Worm (Caenorhabditis elegans) whole organism, L4 larva: ENCODE measurements around the gene W10D9.1.
A peak's percentile ranks its signal among the peaks of the same experiment; 100 is the strongest.
"Not testable (repeated sequence)": the region's sequence is repeated elsewhere in the genome, so short reads cannot be mapped to it uniquely, and the experiment has no call there.

Source experiments
- F37D6.2 ChIP-seq: sonication (generic microtip); optimal IDR thresholded peaks from 2 replicates; lab custom pipeline; 2016; ENCODE audit warnings: mild to moderate bottlenecking, missing genetic modification characterization, missing compliant biosample characterization
- F49E8.2 ChIP-seq: sonication (generic microtip); optimal IDR thresholded peaks from 2 replicates; lab custom pipeline; 2016; ENCODE audit warnings: missing compliant biosample characterization, mild to moderate bottlenecking, missing genetic modification characterization, borderline replicate concordance
- Y48G9A.11 ChIP-seq: fragments of 200-800 bp; sonication (Bioruptor generic); IDR thresholded peaks from 2 replicates; pipeline ENCODE4 v1.3.6; 2022; ENCODE audit warnings: missing genetic modification reagents, missing genetic modification characterization, missing compliant biosample characterization
- Y75B8A.6 ChIP-seq: fragments of 200-800 bp; sonication (Bioruptor generic); IDR thresholded peaks from 2 replicates; pipeline ENCODE4 v1.3.6; 2022; ENCODE audit warnings: missing genetic modification reagents, missing genetic modification characterization, missing compliant biosample characterization
- ZK546.5 ChIP-seq, 2 experiments: sonication (generic microtip); optimal IDR thresholded peaks; 2 replicates each; lab custom pipeline; 2017; ENCODE audit warnings: missing biosample characterization in 2 of 2, missing genetic modification characterization in 2 of 2
- attf-4 ChIP-seq: sonication (generic microtip); optimal IDR thresholded peaks from 3 replicates; lab custom pipeline; 2017; ENCODE audit warnings: missing biosample characterization, missing genetic modification characterization
- ceh-32 ChIP-seq: sonication (generic microtip); optimal IDR thresholded peaks from 2 replicates; lab custom pipeline; 2016; ENCODE audit warnings: mild to moderate bottlenecking, missing genetic modification characterization, missing compliant biosample characterization; ENCODE audit not compliant: poor library complexity
- ceh-82 ChIP-seq: sonication (generic microtip); optimal IDR thresholded peaks from 2 replicates; lab custom pipeline; 2017; ENCODE audit warnings: missing biosample characterization, missing genetic modification characterization
- ctbp-1 ChIP-seq: fragments of 200-800 bp; sonication (Bioruptor generic); IDR thresholded peaks from 2 replicates; pipeline ENCODE4 v1.3.6; 2022; ENCODE audit warnings: missing genetic modification reagents, missing genetic modification characterization, missing compliant biosample characterization
- daf-16 ChIP-seq, 3 experiments: sonication (generic microtip); optimal IDR thresholded peaks; 2 replicates each; lab custom pipeline; 2016 to 2017; ENCODE audit warnings: missing genetic modification characterization in 3 of 3, missing genetic modification reagents in 3 of 3, mild to moderate bottlenecking in 2 of 3, missing compliant biosample characterization in 2 of 3, missing biosample characterization in 1 of 3, moderate library complexity in 1 of 3
- daf-19 ChIP-seq: fragments of 200-800 bp; sonication (Bioruptor generic); conservative IDR thresholded peaks from 2 replicates; pipeline ENCODE4 v1.3.6; 2022; ENCODE audit warnings: missing genetic modification characterization, missing compliant biosample characterization
- dmd-6 ChIP-seq: fragments of 200-800 bp; sonication (Bioruptor generic); IDR thresholded peaks from 2 replicates; pipeline ENCODE4 v1.3.6; 2022; ENCODE audit warnings: missing genetic modification reagents, missing genetic modification characterization, missing compliant biosample characterization
- dmd-9 ChIP-seq: fragments of 200-800 bp; sonication (Bioruptor generic); IDR thresholded peaks from 2 replicates; pipeline ENCODE4 v1.3.6; 2022; ENCODE audit warnings: missing genetic modification reagents, missing genetic modification characterization, missing compliant biosample characterization
- dpl-1 ChIP-seq: fragments of 150-350 bp; optimal IDR thresholded peaks from 2 replicates; lab custom pipeline; 2014; ENCODE audit warnings: missing biosample characterization, missing genetic modification reagents, missing genetic modification characterization
- dve-1 ChIP-seq: sonication (generic microtip); optimal IDR thresholded peaks from 2 replicates; lab custom pipeline; 2017; ENCODE audit warnings: antibody characterized with exemption, mild to moderate bottlenecking, missing genetic modification characterization, missing compliant biosample characterization; ENCODE audit not compliant: insufficient read depth
- fkh-10 ChIP-seq: fragments of 150-350 bp; optimal IDR thresholded peaks from 2 replicates; lab custom pipeline; 2014; ENCODE audit warnings: missing biosample characterization, missing genetic modification reagents, missing genetic modification characterization
- hlh-11 ChIP-seq: fragments of 200-800 bp; sonication (Bioruptor generic); optimal IDR thresholded peaks from 2 replicates; lab custom pipeline; 2018; ENCODE audit warnings: mild to moderate bottlenecking, missing genetic modification characterization, missing compliant biosample characterization
- hlh-30 ChIP-seq: sonication (generic microtip); optimal IDR thresholded peaks from 2 replicates; lab custom pipeline; 2017; ENCODE audit warnings: antibody characterized with exemption, mild to moderate bottlenecking, missing genetic modification characterization, missing compliant biosample characterization; ENCODE audit not compliant: insufficient read depth
- hmg-1.1 ChIP-seq: fragments of 200-800 bp; sonication (Bioruptor generic); IDR thresholded peaks from 2 replicates; pipeline ENCODE4 v1.3.6; 2022; ENCODE audit warnings: missing genetic modification reagents, missing genetic modification characterization, missing compliant biosample characterization
- jun-1 ChIP-seq: fragments of 150-350 bp; optimal IDR thresholded peaks from 2 replicates; lab custom pipeline; 2014; ENCODE audit warnings: missing biosample characterization, missing genetic modification reagents, missing genetic modification characterization
- lin-1 ChIP-seq: fragments of 200-800 bp; sonication (Bioruptor generic); IDR thresholded peaks from 2 replicates; pipeline ENCODE4 v1.3.6; 2022; ENCODE audit warnings: missing genetic modification reagents, missing genetic modification characterization, missing compliant biosample characterization
- lin-13 ChIP-seq: fragments of 150-350 bp; optimal IDR thresholded peaks from 2 replicates; lab custom pipeline; 2014; ENCODE audit warnings: missing biosample characterization, missing genetic modification reagents, missing genetic modification characterization
- lin-15B ChIP-seq: fragments of 150-350 bp; sonication (generic microtip); optimal IDR thresholded peaks from 3 replicates; lab custom pipeline; 2014; ENCODE audit warnings: missing biosample characterization, missing genetic modification characterization
- lin-29 ChIP-seq: fragments of 200-800 bp; sonication (Bioruptor generic); IDR thresholded peaks from 2 replicates; pipeline ENCODE4 v1.3.6; 2022; ENCODE audit warnings: missing genetic modification reagents, missing genetic modification characterization, missing compliant biosample characterization
- lin-38 ChIP-seq: fragments of 200-800 bp; sonication (Bioruptor generic); IDR thresholded peaks from 2 replicates; pipeline ENCODE4 v1.3.6; 2022; ENCODE audit warnings: missing genetic modification reagents, missing genetic modification characterization, missing compliant biosample characterization
- lin-39 ChIP-seq: fragments of 150-350 bp; optimal IDR thresholded peaks from 2 replicates; lab custom pipeline; 2014; ENCODE audit warnings: missing biosample characterization, missing genetic modification reagents, missing genetic modification characterization
- lir-3 ChIP-seq: sonication (generic microtip); optimal IDR thresholded peaks from 2 replicates; lab custom pipeline; 2016; ENCODE audit warnings: mild to moderate bottlenecking, missing genetic modification characterization, missing compliant biosample characterization
- lsy-2 ChIP-seq, 2 experiments: fragments of 150-350 bp in 1 of 2; sonication (generic microtip) in 1 of 2; optimal IDR thresholded peaks; 2 replicates each; lab custom pipeline; 2014 to 2017; ENCODE audit warnings: missing biosample characterization in 2 of 2, missing genetic modification characterization in 2 of 2
- madf-5 ChIP-seq, 2 experiments: fragments of 200-800 bp; sonication (Bioruptor generic); IDR thresholded peaks; 2 replicates each; pipeline ENCODE4 v1.3.6; 2022; ENCODE audit warnings: missing compliant biosample characterization in 2 of 2, missing genetic modification characterization in 2 of 2
- mdl-1 ChIP-seq, 2 experiments: fragments of 150-350 bp in 1 of 2; sonication (generic microtip) in 1 of 2; optimal IDR thresholded peaks; 2 replicates each; lab custom pipeline; 2014 to 2017; ENCODE audit warnings: missing biosample characterization in 2 of 2, missing genetic modification characterization in 2 of 2
- mes-2 ChIP-seq: sonication (generic microtip); optimal IDR thresholded peaks from 2 replicates; lab custom pipeline; 2016; ENCODE audit warnings: missing genotype, mild to moderate bottlenecking, missing genetic modification characterization, missing compliant biosample characterization; ENCODE audit not compliant: poor library complexity, severe bottlenecking
- mxl-2 ChIP-seq: fragments of 200-800 bp; sonication (Bioruptor generic); conservative IDR thresholded peaks from 2 replicates; pipeline ENCODE4 v1.3.6; 2022; ENCODE audit warnings: missing genetic modification reagents, missing genetic modification characterization, missing compliant biosample characterization
- nhr-10 ChIP-seq: fragments of 150-350 bp; optimal IDR thresholded peaks from 2 replicates; lab custom pipeline; 2014; ENCODE audit warnings: missing biosample characterization, missing genetic modification characterization
- nhr-111 ChIP-seq: fragments of 200-800 bp; sonication (Bioruptor generic); optimal IDR thresholded peaks from 2 replicates; lab custom pipeline; 2018; ENCODE audit warnings: mild to moderate bottlenecking, missing genetic modification characterization, missing compliant biosample characterization
- nhr-48 ChIP-seq: sonication (generic microtip); optimal IDR thresholded peaks from 2 replicates; lab custom pipeline; 2016; ENCODE audit warnings: mild to moderate bottlenecking, missing genetic modification characterization, missing compliant biosample characterization
- nhr-6 ChIP-seq: fragments of 150-350 bp; optimal IDR thresholded peaks from 2 replicates; lab custom pipeline; 2014; ENCODE audit warnings: missing biosample characterization, missing genetic modification characterization
- nhr-77 ChIP-seq: fragments of 150-350 bp; optimal IDR thresholded peaks from 2 replicates; lab custom pipeline; 2014; ENCODE audit warnings: missing biosample characterization, missing genetic modification characterization
- pha-4 ChIP-seq, 2 experiments: fragments of 150-350 bp in 1 of 2; fragments of 200-800 bp in 1 of 2; sonication (Bioruptor generic) in 1 of 2; IDR thresholded peaks in 1 of 2; optimal IDR thresholded peaks in 1 of 2; 2 replicates each; pipeline versions ENCODE4 v1.3.6 to Lab custom; 2014 to 2022; ENCODE audit warnings: missing genetic modification characterization in 2 of 2, missing genetic modification reagents in 2 of 2, missing biosample characterization in 1 of 2, missing compliant biosample characterization in 1 of 2
- php-3 ChIP-seq: fragments of 200-800 bp; sonication (Bioruptor generic); IDR thresholded peaks from 2 replicates; pipeline ENCODE4 v1.3.6; 2022; ENCODE audit warnings: missing genetic modification reagents, missing genetic modification characterization, missing compliant biosample characterization
- sdz-12 ChIP-seq: fragments of 200-800 bp; sonication (Bioruptor generic); optimal IDR thresholded peaks from 2 replicates; lab custom pipeline; 2018; ENCODE audit warnings: mild to moderate bottlenecking, missing genetic modification characterization, missing compliant biosample characterization
- skn-1 ChIP-seq: fragments of 150-350 bp; optimal IDR thresholded peaks from 2 replicates; lab custom pipeline; 2014; ENCODE audit warnings: missing biosample characterization, missing genetic modification characterization
- snpc-1.2 ChIP-seq: fragments of 200-800 bp; sonication (Bioruptor generic); IDR thresholded peaks from 2 replicates; pipeline ENCODE4 v1.3.6; 2022; ENCODE audit warnings: missing genetic modification reagents, missing genetic modification characterization, missing compliant biosample characterization
- spr-1 ChIP-seq: sonication (generic microtip); optimal IDR thresholded peaks from 2 replicates; lab custom pipeline; 2016; ENCODE audit warnings: mild to moderate bottlenecking, missing genetic modification characterization, missing compliant biosample characterization
- tra-1 ChIP-seq: fragments of 200-800 bp; sonication (Bioruptor generic); IDR thresholded peaks from 2 replicates; pipeline ENCODE4 v1.3.6; 2022; ENCODE audit warnings: missing genetic modification reagents, missing genetic modification characterization, missing compliant biosample characterization
- zfp-2 ChIP-seq: sonication (generic microtip); optimal IDR thresholded peaks from 2 replicates; lab custom pipeline; 2016; ENCODE audit warnings: mild to moderate bottlenecking, missing genetic modification characterization, missing compliant biosample characterization
- zip-11 ChIP-seq: fragments of 200-800 bp; sonication (Bioruptor generic); IDR thresholded peaks from 2 replicates; pipeline ENCODE4 v1.3.6; 2022; ENCODE audit warnings: missing genetic modification characterization, missing compliant biosample characterization
- zip-2 ChIP-seq: fragments of 150-350 bp; optimal IDR thresholded peaks from 2 replicates; lab custom pipeline; 2014; ENCODE audit warnings: missing biosample characterization, missing genetic modification characterization

The W10D9.1 gene

ce11 chrII:454646-455045 lies at the start of gene W10D9.1:
TSS of gene W10D9.1 (plus strand) at chrII:454946.
- TF ChIP-seq jun-1; nhr-48 (tag; lab: Kevin White, UChicago); tra-1 (GFP tag; lab: Robert Waterston, UW): not testable (repeated sequence)

- TF ChIP-seq nhr-10 (no peak), nhr-111 (GFP tag; lab: Kevin White, UChicago) (no peak), daf-19 (GFP tag; lab: Robert Waterston, UW) (peak; percentile 76; the same call in 1 of the 2 replicates), ctbp-1 (GFP tag; lab: Robert Waterston, UW) (peak; percentile 82), Y75B8A.6 (no peak), zfp-2 (tag; lab: Kevin White, UChicago) (peak; percentile 37), lin-39 (tag; lab: Kevin White, UChicago) (no peak), mxl-2 (GFP tag; lab: Robert Waterston, UW) (no peak), nhr-77 (tag; lab: Kevin White, UChicago) (peak; percentile 77), hlh-11 (peak; percentile 77), Y48G9A.11 (GFP tag; lab: Robert Waterston, UW) (peak; percentile 29; the same call in 1 of the 2 replicates), dmd-6 (GFP tag; lab: Robert Waterston, UW) (peak; percentile 77), zip-2 (peak; percentile 78), zip-11 (GFP tag; lab: Robert Waterston, UW) (no peak), hmg-1.1 (GFP tag; lab: Robert Waterston, UW) (peak; percentile 83), snpc-1.2 (GFP tag; lab: Robert Waterston, UW) (no peak), dve-1 (tag; lab: Kevin White, UChicago) (peak; percentile 97), F49E8.2 (peak; percentile 84), lin-15B (tag; lab: Kevin White, UChicago) (peak; percentile 70), fkh-10 (peak; percentile 88), lin-38 (GFP tag; lab: Robert Waterston, UW) (peak; percentile 98), nhr-6 (tag; lab: Kevin White, UChicago) (peak; percentile 87), ceh-32 (tag; lab: Kevin White, UChicago) (peak; percentile 63), lin-13 (peak; percentile 74), skn-1 (tag; lab: Kevin White, UChicago) (no peak), lsy-2 (tag; optimal IDR thresholded peaks at IDR 0.05; lab: Kevin White, UChicago) (peak in 1 of 2 experiments; percentile 96), dmd-9 (peak; percentile 60; the same call in 1 of the 2 replicates), mes-2 (tag; lab: Kevin White, UChicago) (peak; percentile 95), spr-1 (tag; lab: Kevin White, UChicago) (peak; percentile 80), lin-29 (no peak), hlh-30 (tag; lab: Kevin White, UChicago) (peak; percentile 82), ceh-82 (tag; lab: Kevin White, UChicago) (no peak), dpl-1 (GFP tag; lab: Kevin White, UChicago) (peak; percentile 97), pha-4 (GFP tag; IDR thresholded peaks at IDR 0.05; lab: Robert Waterston, UW) (peak; percentile 80), pha-4 (tag; optimal IDR thresholded peaks at IDR 0.05; lab: Kevin White, UChicago) (peak; percentile 77), madf-5 (GFP tag; IDR thresholded peaks at IDR 0.05; lab: Robert Waterston, UW) (no peak), php-3 (GFP tag; lab: Robert Waterston, UW) (peak; percentile 66), ZK546.5 (tag; optimal IDR thresholded peaks at IDR 0.05; lab: Kevin White, UChicago) (peak in 1 of 2 experiments; percentile 33), sdz-12 (GFP tag; lab: Kevin White, UChicago) (no peak), lir-3 (no peak), F37D6.2 (tag; lab: Kevin White, UChicago) (peak; percentile 85), attf-4 (tag; lab: Kevin White, UChicago) (no peak), daf-16 (GFP tag; optimal IDR thresholded peaks at IDR 0.05; lab: Kevin White, UChicago) (peak in 1 of 2 experiments; percentile 48), daf-16 (tag; optimal IDR thresholded peaks at IDR 0.05; lab: Kevin White, UChicago) (no peak), lin-1 (peak; percentile 47; the same call in 1 of the 2 replicates), mdl-1 (tag; optimal IDR thresholded peaks at IDR 0.05; lab: Kevin White, UChicago) (peak in 1 of 2 experiments; percentile 6)
Measured at ce11 chrII:410832-411231, 43.9 kb upstream of the W10D9.1 start, which contains the start of the genes dnsn-1 and C24H12.4. TSS of gene dnsn-1 (minus strand) at chrII:410932. TSS of gene C24H12.4 (plus strand) at chrII:411222.
